Worm (Caenorhabditis elegans) whole organism, L4/young adult: Measurements from ENCODE around the gene klo-2.

Source experiments
- W03F9.2 ChIP-seq: fragments of 150-350 bp; optimal IDR thresholded peaks from 2 replicates; lab custom pipeline; 2014; ENCODE audit warnings: missing biosample characterization, missing genetic modification characterization
- dao-5 ChIP-seq: sonication (generic microtip); optimal IDR thresholded peaks from 2 replicates; lab custom pipeline; 2016; ENCODE audit warnings: missing genotype, missing genetic modification characterization, moderate library complexity, missing compliant biosample characterization
- him-1 ChIP-seq: sonication (generic microtip); optimal IDR thresholded peaks from 2 replicates; lab custom pipeline; 2016; ENCODE audit warnings: missing genotype, missing genetic modification reagents, missing genetic modification characterization, missing compliant biosample characterization

DNA sequence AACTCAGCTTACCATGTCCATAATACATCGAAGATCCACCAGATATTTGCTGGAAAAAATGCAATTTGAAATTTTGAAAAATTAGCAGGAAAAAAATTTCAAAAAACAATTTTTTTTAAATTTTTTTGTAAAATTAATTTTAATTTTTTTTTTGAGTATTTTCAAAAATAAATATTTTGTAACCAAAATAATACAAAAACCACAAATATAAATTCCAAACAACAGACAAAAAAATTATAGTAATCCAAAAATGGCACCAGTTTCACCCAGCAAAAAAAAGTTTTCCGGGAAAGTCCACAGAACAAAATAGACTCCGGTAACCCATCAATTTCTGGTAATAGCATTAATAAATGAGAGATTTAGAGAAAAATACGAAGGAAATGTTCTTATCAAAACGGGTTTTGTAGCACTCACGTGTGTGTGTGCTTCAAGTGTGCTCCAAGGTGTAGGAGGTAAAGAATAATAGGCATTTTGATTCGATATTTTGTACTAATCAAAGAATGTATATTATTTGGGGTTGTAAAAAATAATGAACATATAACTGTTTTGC, 8.8 kb downstream of the klo-2 start, which contains the start of gene nhr-121:
- no peak for TF ChIP-seq him-1 (tag; lab: Kevin White, UChicago)
- TF ChIP-seq dao-5: no peak
- no peak for TF ChIP-seq W03F9.2
